Worm (Caenorhabditis elegans) whole organism, young adult: ENCODE measurements around the gene sri-4.
A peak's percentile ranks its signal among the peaks of the same experiment; 100 is the strongest.

Experiments used
- C06A6.2 ChIP-seq: fragments of 200-800 bp; sonication (Bioruptor generic); conservative IDR thresholded peaks from 2 replicates; pipeline ENCODE4 v1.3.6; 2022; ENCODE audit warnings: missing genetic modification characterization, missing compliant biosample characterization
- C17E4.6 ChIP-seq: fragments of 200-800 bp; sonication (Bioruptor generic); IDR thresholded peaks from 2 replicates; pipeline ENCODE4 v1.3.6; 2022; ENCODE audit warnings: missing genetic modification reagents, missing genetic modification characterization, missing compliant biosample characterization
- F23B12.7 ChIP-seq: sonication (generic microtip); optimal IDR thresholded peaks from 2 replicates; lab custom pipeline; 2017; ENCODE audit warnings: missing genetic modification characterization, mild to moderate bottlenecking, missing compliant biosample characterization, antibody characterized with exemption, moderate library complexity; ENCODE audit not compliant: insufficient read depth
- F33H1.4 ChIP-seq: fragments of 200-800 bp; sonication (Bioruptor generic); IDR thresholded peaks from 2 replicates; pipeline ENCODE4 v1.3.6; 2022; ENCODE audit warnings: missing genetic modification reagents, missing genetic modification characterization, missing compliant biosample characterization
- F37B4.10 ChIP-seq: fragments of 200-800 bp; sonication (Bioruptor generic); IDR thresholded peaks from 2 replicates; pipeline ENCODE4 v1.3.6; 2022; ENCODE audit warnings: missing genetic modification characterization, missing compliant biosample characterization
- F52B5.7 ChIP-seq: sonication (generic microtip); optimal IDR thresholded peaks from 2 replicates; lab custom pipeline; 2016; ENCODE audit warnings: mild to moderate bottlenecking, missing genetic modification characterization, missing compliant biosample characterization
- T07F8.4 ChIP-seq: sonication (generic microtip); optimal IDR thresholded peaks from 2 replicates; lab custom pipeline; 2016; ENCODE audit warnings: mild to moderate bottlenecking, missing genetic modification characterization, moderate library complexity, missing compliant biosample characterization
- Y53F4B.3 ChIP-seq: fragments of 200-800 bp; sonication (Bioruptor generic); IDR thresholded peaks from 2 replicates; pipeline ENCODE4 v1.3.6; 2022; ENCODE audit warnings: missing genetic modification reagents, missing genetic modification characterization, missing compliant biosample characterization
- Y56A3A.18 ChIP-seq: fragments of 200-800 bp; sonication (Bioruptor generic); IDR thresholded peaks from 2 replicates; pipeline ENCODE4 v1.3.6; 2022; ENCODE audit warnings: missing genetic modification reagents, missing genetic modification characterization, missing compliant biosample characterization
- Y67H2A.10 ChIP-seq: fragments of 200-800 bp; sonication (Bioruptor generic); conservative IDR thresholded peaks from 2 replicates; pipeline ENCODE4 v1.3.6; 2022; ENCODE audit warnings: missing genetic modification reagents, missing genetic modification characterization, missing compliant biosample characterization
- Y79H2A.3 ChIP-seq: fragments of 200-800 bp; sonication (Bioruptor generic); conservative IDR thresholded peaks from 2 replicates; pipeline ENCODE4 v1.3.6; 2022; ENCODE audit warnings: missing genetic modification reagents, missing genetic modification characterization, missing compliant biosample characterization
- akir-1 ChIP-seq: fragments of 200-800 bp; sonication (Bioruptor generic); optimal IDR thresholded peaks from 2 replicates; lab custom pipeline; 2018; ENCODE audit warnings: mild to moderate bottlenecking, missing genetic modification characterization, moderate library complexity, missing compliant biosample characterization
- ama-1 ChIP-seq, 3 experiments: fragments of 150-350 bp in 1 of 3; sonication (generic microtip) in 2 of 3; optimal IDR thresholded peaks; 2 replicates each; lab custom pipeline; 2014 to 2018; ENCODE audit warnings: missing biosample characterization in 2 of 3, missing genetic modification characterization in 2 of 3, missing genetic modification reagents in 2 of 3
- aptf-2 ChIP-seq: fragments of 200-800 bp; sonication (Bioruptor generic); conservative IDR thresholded peaks from 2 replicates; pipeline ENCODE4 v1.3.6; 2022; ENCODE audit warnings: missing genetic modification reagents, missing genetic modification characterization, missing compliant biosample characterization
- aptf-3 ChIP-seq: fragments of 200-800 bp; sonication (Bioruptor generic); IDR thresholded peaks from 2 replicates; pipeline ENCODE4 v1.3.6; 2022; ENCODE audit warnings: missing genetic modification characterization, missing compliant biosample characterization
- attf-3 ChIP-seq: fragments of 200-800 bp; sonication (Bioruptor generic); conservative IDR thresholded peaks from 2 replicates; pipeline ENCODE4 v1.3.6; 2022; ENCODE audit warnings: missing genetic modification reagents, missing genetic modification characterization, missing compliant biosample characterization
- bed-2 ChIP-seq: fragments of 200-800 bp; sonication (Bioruptor generic); IDR thresholded peaks from 2 replicates; pipeline ENCODE4 v1.3.6; 2022; ENCODE audit warnings: missing genetic modification reagents, missing genetic modification characterization, missing compliant biosample characterization
- ceh-40 ChIP-seq: fragments of 200-800 bp; sonication (Bioruptor generic); IDR thresholded peaks from 2 replicates; pipeline ENCODE4 v1.3.6; 2022; ENCODE audit warnings: missing genetic modification characterization, missing compliant biosample characterization
- ceh-79 ChIP-seq: sonication (generic microtip); optimal IDR thresholded peaks from 2 replicates; lab custom pipeline; 2017; ENCODE audit warnings: mild to moderate bottlenecking, missing genetic modification characterization, missing compliant biosample characterization
- die-1 ChIP-seq: sonication (generic microtip); optimal IDR thresholded peaks from 2 replicates; lab custom pipeline; 2016; ENCODE audit warnings: missing genotype, mild to moderate bottlenecking, missing genetic modification characterization, missing compliant biosample characterization
- dpff-1 ChIP-seq: sonication (generic microtip); optimal IDR thresholded peaks from 2 replicates; lab custom pipeline; 2017; ENCODE audit warnings: mild to moderate bottlenecking, missing genetic modification characterization, missing compliant biosample characterization
- efl-1 ChIP-seq: fragments of 150-350 bp; optimal IDR thresholded peaks from 2 replicates; lab custom pipeline; 2014; ENCODE audit warnings: missing biosample characterization, missing genetic modification reagents, missing genetic modification characterization
- egl-18 ChIP-seq: fragments of 200-800 bp; sonication (Bioruptor generic); IDR thresholded peaks from 2 replicates; pipeline ENCODE4 v1.3.6; 2022; ENCODE audit warnings: missing genetic modification reagents, missing genetic modification characterization, missing compliant biosample characterization
- egrh-3 ChIP-seq: fragments of 200-800 bp; sonication (Bioruptor generic); IDR thresholded peaks from 2 replicates; pipeline ENCODE4 v1.3.6; 2022; ENCODE audit warnings: missing genetic modification reagents, missing genetic modification characterization, missing compliant biosample characterization
- fkh-3 ChIP-seq: sonication (generic microtip); optimal IDR thresholded peaks from 2 replicates; lab custom pipeline; 2016; ENCODE audit warnings: mild to moderate bottlenecking, missing genetic modification characterization, missing compliant biosample characterization
- lin-35 ChIP-seq, 3 experiments: fragments of 150-350 bp in 2 of 3; sonication (generic microtip) in 1 of 3; optimal IDR thresholded peaks; 2 replicates each; lab custom pipeline; 2014 to 2018; ENCODE audit warnings: missing biosample characterization in 3 of 3, missing genetic modification characterization in 3 of 3, missing genetic modification reagents in 3 of 3
- lin-40 ChIP-seq: sonication (generic microtip); optimal IDR thresholded peaks from 2 replicates; lab custom pipeline; 2016; ENCODE audit warnings: missing genetic modification characterization, mild to moderate bottlenecking, missing compliant biosample characterization, missing genotype, missing genetic modification reagents
- mcd-1 ChIP-seq: fragments of 200-800 bp; sonication (Bioruptor generic); IDR thresholded peaks from 2 replicates; pipeline ENCODE4 v1.3.6; 2022; ENCODE audit warnings: missing genetic modification reagents, missing genetic modification characterization, missing compliant biosample characterization
- mes-4 ChIP-seq: sonication (generic microtip); optimal IDR thresholded peaks from 2 replicates; lab custom pipeline; 2016; ENCODE audit warnings: missing genotype, missing genetic modification characterization, missing compliant biosample characterization
- nfya-1 ChIP-seq: sonication (generic microtip); optimal IDR thresholded peaks from 2 replicates; lab custom pipeline; 2017; ENCODE audit warnings: antibody characterized with exemption, missing compliant biosample characterization, missing genetic modification characterization, borderline replicate concordance; ENCODE audit not compliant: insufficient read depth
- nfya-2 ChIP-seq: fragments of 200-800 bp; sonication (Bioruptor generic); IDR thresholded peaks from 2 replicates; pipeline ENCODE4 v1.3.6; 2022; ENCODE audit warnings: missing genetic modification reagents, missing genetic modification characterization, missing compliant biosample characterization
- nhr-120 ChIP-seq: fragments of 200-800 bp; sonication (Bioruptor generic); IDR thresholded peaks from 2 replicates; pipeline ENCODE4 v1.3.6; 2022; ENCODE audit warnings: missing genetic modification characterization, missing compliant biosample characterization
- nhr-27 ChIP-seq: fragments of 200-800 bp; sonication (Bioruptor generic); optimal IDR thresholded peaks from 2 replicates; lab custom pipeline; 2018; ENCODE audit warnings: mild to moderate bottlenecking, missing genetic modification characterization, moderate library complexity, missing compliant biosample characterization
- nhr-80 ChIP-seq: sonication (generic microtip); optimal IDR thresholded peaks from 2 replicates; lab custom pipeline; 2016; ENCODE audit warnings: missing genetic modification characterization, missing compliant biosample characterization
- nhr-90 ChIP-seq: sonication (generic microtip); optimal IDR thresholded peaks from 2 replicates; lab custom pipeline; 2016; ENCODE audit warnings: missing genotype, mild to moderate bottlenecking, missing genetic modification characterization, missing compliant biosample characterization
- rec-8 ChIP-seq, 2 experiments: sonication (generic microtip); optimal IDR thresholded peaks; 2 replicates each; lab custom pipeline; 2016; ENCODE audit warnings: mild to moderate bottlenecking in 2 of 2, missing genetic modification characterization in 2 of 2, missing genetic modification reagents in 2 of 2, missing genotype in 2 of 2, missing biosample characterization in 1 of 2, missing compliant biosample characterization in 1 of 2, moderate library complexity in 1 of 2
- repo-1 ChIP-seq: sonication (generic microtip); optimal IDR thresholded peaks from 2 replicates; lab custom pipeline; 2017; ENCODE audit warnings: mild to moderate bottlenecking, missing genetic modification characterization, missing compliant biosample characterization
- snpc-3.4 ChIP-seq: sonication (generic microtip); optimal IDR thresholded peaks from 2 replicates; lab custom pipeline; 2017; ENCODE audit warnings: missing genetic modification characterization, mild to moderate bottlenecking, missing compliant biosample characterization, antibody characterized with exemption, moderate library complexity, missing genotype, missing genetic modification reagents
- sptf-2 ChIP-seq: fragments of 200-800 bp; sonication (Bioruptor generic); optimal IDR thresholded peaks from 2 replicates; lab custom pipeline; 2018; ENCODE audit warnings: mild to moderate bottlenecking, missing genetic modification characterization, missing compliant biosample characterization
- zfh-2 ChIP-seq: fragments of 200-800 bp; sonication (Bioruptor generic); conservative IDR thresholded peaks from 2 replicates; pipeline ENCODE4 v1.3.6; 2022; ENCODE audit warnings: missing genetic modification reagents, missing genetic modification characterization, missing compliant biosample characterization
- zim-3 ChIP-seq: sonication (generic microtip); optimal IDR thresholded peaks from 2 replicates; lab custom pipeline; 2017; ENCODE audit warnings: mild to moderate bottlenecking, missing genetic modification characterization, moderate library complexity, missing compliant biosample characterization
- ztf-18 ChIP-seq: sonication (generic microtip); optimal IDR thresholded peaks from 2 replicates; lab custom pipeline; 2016; ENCODE audit warnings: missing genotype, mild to moderate bottlenecking, missing genetic modification characterization, missing compliant biosample characterization
- ztf-3 ChIP-seq: fragments of 200-800 bp; sonication (Bioruptor generic); optimal IDR thresholded peaks from 2 replicates; lab custom pipeline; 2018; ENCODE audit warnings: mild to moderate bottlenecking, missing genetic modification characterization, missing compliant biosample characterization

Gene sri-4

DNA sequence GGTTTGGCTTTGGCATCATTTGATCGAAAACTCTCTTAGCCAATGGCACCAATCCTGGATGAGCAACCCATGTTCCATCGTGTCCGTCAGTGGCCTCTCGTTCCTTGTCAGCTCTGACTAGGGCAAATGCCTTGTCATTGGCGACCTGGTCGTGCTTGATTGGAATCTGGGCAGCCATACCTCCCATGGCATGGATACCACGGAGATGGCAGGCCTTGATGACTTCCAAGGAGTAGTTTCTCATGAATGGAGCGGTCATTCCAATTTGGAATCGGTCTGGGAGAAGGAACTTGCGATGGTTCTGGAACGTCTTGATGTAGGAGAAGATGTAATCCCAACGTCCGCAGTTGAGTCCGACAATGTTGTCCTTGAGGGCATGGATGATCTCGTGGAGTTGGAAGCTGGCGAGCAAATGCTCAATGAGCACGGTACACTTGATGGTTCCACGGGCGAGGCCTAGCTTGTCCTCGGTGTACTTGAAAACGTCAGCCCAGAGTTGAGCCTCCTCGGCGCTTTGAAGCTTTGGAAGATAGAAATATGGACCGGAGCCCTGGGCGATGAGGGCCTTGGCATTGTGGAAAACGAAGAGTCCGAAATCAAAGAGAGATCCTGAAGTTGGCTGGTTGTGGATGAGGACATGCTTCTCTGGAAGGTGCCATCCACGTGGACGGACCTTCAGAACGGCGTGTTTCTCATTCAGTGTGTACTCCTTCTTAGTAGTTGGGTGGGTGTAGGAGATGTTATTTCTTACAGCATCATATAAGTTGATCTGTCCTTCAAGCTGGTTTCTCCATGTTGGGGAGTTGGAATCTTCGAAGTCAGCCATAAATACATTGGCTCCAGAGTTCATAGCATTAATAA, 23.0 kb upstream of the sri-4 start (continued):
- no peak for TF ChIP-seq C17E4.6
- TF ChIP-seq egl-18: no peak
- no peak for TF ChIP-seq nfya-2 (GFP tag; lab: Robert Waterston, UW)
- no peak for TF ChIP-seq mes-4 (tag; lab: Kevin White, UChicago)
- no peak; the same call in 1 of the 2 replicates for TF ChIP-seq C06A6.2
- TF ChIP-seq efl-1 (GFP tag; lab: Kevin White, UChicago): no peak
- TF ChIP-seq lin-35 (GFP tag; optimal IDR thresholded peaks at IDR 0.05; lab: Kevin White, UChicago): no peak
- TF ChIP-seq lin-40 (tag; lab: Kevin White, UChicago): no peak
- TF ChIP-seq F37B4.10 (GFP tag; lab: Robert Waterston, UW): no peak
- TF ChIP-seq zfh-2 (GFP tag; lab: Robert Waterston, UW): no peak

DNA sequence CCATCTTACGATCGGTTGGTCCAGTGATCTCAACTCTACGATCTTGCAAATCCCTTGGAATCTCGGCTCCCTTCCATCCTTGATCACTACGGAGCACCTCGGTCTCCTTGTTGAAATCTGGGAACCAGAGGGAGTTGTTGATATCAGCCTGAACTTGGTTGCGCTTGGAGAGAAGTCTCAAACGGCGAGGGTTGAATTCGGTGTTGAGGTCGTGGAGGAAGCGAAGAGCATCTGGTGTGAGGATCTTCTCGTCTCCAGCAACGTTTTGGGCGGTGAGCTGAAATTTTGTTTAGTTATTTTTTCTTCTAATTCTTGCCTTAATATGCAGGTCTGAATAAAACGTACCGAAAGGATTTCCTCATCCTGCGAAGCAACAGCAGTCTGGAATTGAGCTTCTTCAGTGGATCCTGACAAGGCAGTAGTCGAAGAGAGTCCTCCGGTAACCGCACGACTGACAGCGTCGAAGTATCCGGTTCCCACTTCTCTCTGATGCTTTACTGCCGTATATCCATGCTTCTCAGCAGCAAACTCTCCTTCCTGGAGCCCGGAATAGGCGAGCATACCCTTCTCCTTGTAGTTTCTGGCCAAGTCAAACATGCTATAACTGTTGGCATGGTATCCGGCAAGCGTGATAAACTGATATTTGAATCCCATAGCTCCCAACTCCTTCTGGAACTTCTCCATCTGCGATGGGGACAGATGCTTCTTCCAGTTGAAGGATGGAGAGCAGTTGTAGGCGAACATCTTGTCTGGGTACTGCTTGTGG, 22.2 kb upstream of the sri-4 start:
- no peak for TF ChIP-seq zim-3 (tag; lab: Kevin White, UChicago)
- TF ChIP-seq F52B5.7 (tag; lab: Kevin White, UChicago): no peak
- TF ChIP-seq aptf-2 (GFP tag; lab: Robert Waterston, UW): no peak
- no peak for TF ChIP-seq sptf-2 (GFP tag; lab: Kevin White, UChicago)
- TF ChIP-seq F23B12.7 (tag; lab: Kevin White, UChicago): no peak
- TF ChIP-seq fkh-3 (tag; lab: Kevin White, UChicago): no peak
- TF ChIP-seq ceh-40: no peak
- no peak for TF ChIP-seq C17E4.6
- TF ChIP-seq egl-18: no peak; the same call in 1 of the 2 replicates
- TF ChIP-seq Y56A3A.18 (GFP tag; lab: Robert Waterston, UW): 0 out of 2 replicates have a peak, but pooled peaks have one; percentile 8
- TF ChIP-seq attf-3 (GFP tag; lab: Robert Waterston, UW): no peak
- no peak for TF ChIP-seq repo-1 (tag; lab: Kevin White, UChicago)
- no peak for TF ChIP-seq egrh-3 (GFP tag; lab: Robert Waterston, UW)
- TF ChIP-seq mcd-1: no peak
- TF ChIP-seq Y53F4B.3: no peak
- peak in 1 of 3 experiments; percentile 31 for TF ChIP-seq lin-35 (GFP tag; optimal IDR thresholded peaks at IDR 0.05; lab: Kevin White, UChicago)
- TF ChIP-seq die-1: peak; percentile 31
- no peak for TF ChIP-seq Y79H2A.3 (GFP tag; lab: Robert Waterston, UW)
- no peak for TF ChIP-seq ztf-18 (tag; lab: Kevin White, UChicago)
- no peak for TF ChIP-seq F33H1.4 (GFP tag; lab: Robert Waterston, UW)
- TF ChIP-seq akir-1 (GFP tag; lab: Kevin White, UChicago): no peak
- peak; percentile 15 for TF ChIP-seq ztf-3 (GFP tag; lab: Kevin White, UChicago)
- no peak for TF ChIP-seq Y67H2A.10
- no peak for TF ChIP-seq snpc-3.4
- TF ChIP-seq bed-2 (GFP tag; lab: Robert Waterston, UW): 0 out of 2 replicates have a peak, but pooled peaks have one; percentile 6
- TF ChIP-seq T07F8.4 (tag; lab: Kevin White, UChicago): no peak
- peak; percentile 86 for TF ChIP-seq ama-1 (optimal IDR thresholded peaks at IDR 0.05; lab: Kevin White, UChicago)
- no peak for TF ChIP-seq ama-1 (GFP tag; optimal IDR thresholded peaks at IDR 0.05; lab: Kevin White, UChicago)
- no peak for TF ChIP-seq rec-8 (tag; optimal IDR thresholded peaks at IDR 0.05; lab: Kevin White, UChicago)
- TF ChIP-seq nhr-80 (tag; lab: Kevin White, UChicago): no peak
- no peak for TF ChIP-seq aptf-3 (GFP tag; lab: Robert Waterston, UW)
- TF ChIP-seq nhr-90: peak; percentile 5
- TF ChIP-seq nhr-27 (tag; lab: Kevin White, UChicago): no peak
- no peak for TF ChIP-seq ceh-79 (tag; lab: Kevin White, UChicago)
- TF ChIP-seq nfya-1 (tag; lab: Kevin White, UChicago): no peak
- no peak for TF ChIP-seq dpff-1
- peak; percentile 70; the same call in 1 of the 2 replicates for TF ChIP-seq nhr-120
